Worm (Caenorhabditis elegans) whole organism, early embryonic: ENCODE results near the gene W03A5.1.
A peak's percentile ranks its signal among the peaks of the same experiment; 100 is the strongest.

Experiments
- B0310.2 ChIP-seq: sonication (generic microtip); optimal IDR thresholded peaks from 2 replicates; lab custom pipeline; 2016; ENCODE audit warnings: mild to moderate bottlenecking, missing genetic modification characterization, missing compliant biosample characterization
- F13C5.2 ChIP-seq: sonication (generic microtip); optimal IDR thresholded peaks from 2 replicates; lab custom pipeline; 2017; ENCODE audit warnings: mild to moderate bottlenecking, missing genetic modification characterization, inconsistent platforms, missing compliant biosample characterization
- aly-1 ChIP-seq: sonication (generic microtip); optimal IDR thresholded peaks from 2 replicates; lab custom pipeline; 2016; ENCODE audit warnings: missing genetic modification characterization, missing compliant biosample characterization
- ama-1 ChIP-seq: fragments of 150-350 bp; optimal IDR thresholded peaks from 2 replicates; lab custom pipeline; 2014
- ceh-13 ChIP-seq: fragments of 200-800 bp; sonication (Bioruptor generic); optimal IDR thresholded peaks from 2 replicates; lab custom pipeline; 2018; ENCODE audit warnings: mild to moderate bottlenecking, missing genetic modification characterization, missing compliant biosample characterization
- ceh-36 ChIP-seq: sonication (generic microtip); optimal IDR thresholded peaks from 2 replicates; lab custom pipeline; 2016; ENCODE audit warnings: missing genetic modification characterization, inconsistent platforms, missing compliant biosample characterization
- ets-7 ChIP-seq: sonication (generic microtip); optimal IDR thresholded peaks from 2 replicates; lab custom pipeline; 2016; ENCODE audit warnings: missing genotype, missing genetic modification characterization, missing compliant biosample characterization
- flt-1 ChIP-seq: fragments of 200-800 bp; sonication (Bioruptor generic); IDR thresholded peaks from 2 replicates; pipeline ENCODE4 v1.3.6; 2022; ENCODE audit warnings: missing genetic modification characterization, missing compliant biosample characterization
- hmbx-1 ChIP-seq: sonication (generic microtip); optimal IDR thresholded peaks from 2 replicates; lab custom pipeline; 2016; ENCODE audit warnings: mild to moderate bottlenecking, missing genetic modification characterization, missing compliant biosample characterization
- hmg-4 ChIP-seq: fragments of 200-800 bp; sonication (Bioruptor generic); optimal IDR thresholded peaks from 2 replicates; lab custom pipeline; 2018; ENCODE audit warnings: mild to moderate bottlenecking, missing genetic modification characterization, missing compliant biosample characterization
- hnd-1 ChIP-seq: sonication (generic microtip); optimal IDR thresholded peaks from 2 replicates; lab custom pipeline; 2016; ENCODE audit warnings: missing genetic modification characterization, missing compliant biosample characterization
- pes-1 ChIP-seq: fragments of 200-800 bp; sonication (Bioruptor generic); IDR thresholded peaks from 2 replicates; pipeline ENCODE4 v1.3.6; 2022; ENCODE audit warnings: missing genetic modification reagents, missing genetic modification characterization, missing compliant biosample characterization
- scrt-1 ChIP-seq: fragments of 200-800 bp; sonication (Bioruptor generic); IDR thresholded peaks from 2 replicates; pipeline ENCODE4 v1.3.6; 2022; ENCODE audit warnings: missing genetic modification characterization, missing compliant biosample characterization
- sea-1 ChIP-seq: fragments of 200-800 bp; sonication (Bioruptor generic); conservative IDR thresholded peaks from 2 replicates; pipeline ENCODE4 v1.3.6; 2022; ENCODE audit warnings: missing genetic modification characterization, missing compliant biosample characterization
- tbx-11 ChIP-seq: fragments of 200-800 bp; sonication (Bioruptor generic); IDR thresholded peaks from 2 replicates; pipeline ENCODE4 v1.3.6; 2022; ENCODE audit warnings: missing genetic modification characterization, missing compliant biosample characterization
- tbx-37 ChIP-seq: fragments of 200-800 bp; sonication (Bioruptor generic); conservative IDR thresholded peaks from 2 replicates; pipeline ENCODE4 v1.3.6; 2022; ENCODE audit warnings: missing genetic modification reagents, missing genetic modification characterization, missing compliant biosample characterization
- tra-4 ChIP-seq: sonication (generic microtip); optimal IDR thresholded peaks from 2 replicates; lab custom pipeline; 2017; ENCODE audit warnings: missing genetic modification characterization, missing compliant biosample characterization

W03A5.1 gene

DNA sequence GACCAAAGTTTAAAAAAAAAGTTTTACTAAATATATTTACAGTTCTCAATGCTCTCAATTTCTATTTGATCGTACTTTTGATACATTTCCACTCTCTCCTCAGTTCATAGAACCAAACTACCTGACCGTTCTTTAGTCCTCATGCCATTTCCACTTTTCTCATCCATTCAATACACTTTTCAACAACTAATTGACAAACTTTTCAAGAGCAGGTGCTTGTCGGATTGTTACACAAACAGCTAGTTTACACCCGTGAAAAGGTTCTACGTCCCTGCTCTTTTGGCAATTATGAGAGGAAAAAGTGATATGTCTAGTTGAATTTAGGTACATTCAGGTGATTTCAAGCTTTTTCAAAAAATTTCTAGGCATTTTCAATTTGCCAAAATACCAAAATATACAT lies 10.2 kb downstream of the W03A5.1 start:
- TF ChIP-seq ceh-36 (tag; lab: Kevin White, UChicago) (no peak), sea-1 (GFP tag; lab: Robert Waterston, UW) (no peak), hmg-4 (no peak), tbx-11 (GFP tag; lab: Robert Waterston, UW) (no peak), hnd-1 (tag; lab: Kevin White, UChicago) (no peak), ets-7 (tag; lab: Kevin White, UChicago) (no peak), ceh-13 (GFP tag; lab: Kevin White, UChicago) (no peak), B0310.2 (tag; lab: Kevin White, UChicago) (no peak), flt-1 (no peak), tbx-37 (GFP tag; lab: Robert Waterston, UW) (no peak), F13C5.2 (tag; lab: Kevin White, UChicago) (no peak), pes-1 (GFP tag; lab: Robert Waterston, UW) (no peak), hmbx-1 (tag; lab: Kevin White, UChicago) (no peak), scrt-1 (GFP tag; lab: Robert Waterston, UW) (no peak), aly-1 (tag; lab: Kevin White, UChicago) (no peak)

DNA sequence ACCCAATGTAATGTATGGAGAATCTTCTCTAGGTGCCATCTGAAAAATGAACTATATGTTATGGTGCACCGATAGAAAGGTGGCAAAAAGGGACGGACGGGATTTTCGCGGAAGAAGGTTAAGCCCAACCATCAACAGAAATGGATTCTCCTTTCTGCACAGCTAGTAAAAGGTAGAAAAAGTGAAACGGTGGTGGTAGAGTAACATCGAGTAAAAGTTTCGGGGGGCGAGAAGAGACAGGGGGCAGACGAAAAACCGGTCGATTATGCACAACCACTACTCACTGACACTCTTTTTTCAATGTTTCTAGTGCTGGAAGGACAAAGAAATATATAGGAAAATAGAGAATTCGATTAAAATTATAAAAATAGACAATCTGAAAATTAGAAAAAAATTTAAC lies 11.8 kb downstream of the W03A5.1 start:
- no peak for TF ChIP-seq scrt-1 (GFP tag; lab: Robert Waterston, UW)
- TF ChIP-seq F13C5.2 (tag; lab: Kevin White, UChicago), result no peak
- TF ChIP-seq ets-7 (tag; lab: Kevin White, UChicago), result no peak
- TF ChIP-seq tbx-11 (GFP tag; lab: Robert Waterston, UW), result no peak
- no peak for TF ChIP-seq flt-1
- no peak for TF ChIP-seq ceh-13 (GFP tag; lab: Kevin White, UChicago)
- TF ChIP-seq pes-1 (GFP tag; lab: Robert Waterston, UW), result no peak

DNA sequence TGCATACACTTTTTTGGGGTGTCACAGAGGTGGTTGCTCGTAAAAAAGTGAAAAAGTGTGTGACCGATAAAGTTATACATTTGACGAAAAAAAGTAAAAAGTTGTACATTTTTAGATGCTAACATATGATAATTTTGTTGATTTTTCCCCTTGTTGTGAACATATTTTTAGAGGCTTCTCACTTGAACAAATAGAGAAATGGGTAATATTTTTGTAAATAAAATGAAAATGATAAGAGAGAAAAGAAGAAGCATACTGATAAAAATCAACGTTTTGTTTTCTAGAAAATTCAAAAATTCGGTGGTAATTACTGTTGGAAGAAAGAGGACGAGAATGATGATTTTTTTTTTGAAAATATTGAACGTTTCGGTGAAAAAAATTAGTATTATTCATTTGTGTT lies 12.6 kb downstream of the W03A5.1 start:
- TF ChIP-seq pes-1 (GFP tag; lab: Robert Waterston, UW), result no peak
- TF ChIP-seq aly-1 (tag; lab: Kevin White, UChicago), result no peak
- no peak for TF ChIP-seq ama-1 (lab: Kevin White, UChicago)
- no peak for TF ChIP-seq tra-4
- no peak for TF ChIP-seq flt-1
- TF ChIP-seq hmg-4, result no peak
- no peak for TF ChIP-seq tbx-11 (GFP tag; lab: Robert Waterston, UW)
- no peak for TF ChIP-seq scrt-1 (GFP tag; lab: Robert Waterston, UW)
- TF ChIP-seq F13C5.2 (tag; lab: Kevin White, UChicago), result no peak
- no peak for TF ChIP-seq ceh-36 (tag; lab: Kevin White, UChicago)
- no peak for TF ChIP-seq B0310.2 (tag; lab: Kevin White, UChicago)
- no peak for TF ChIP-seq tbx-37 (GFP tag; lab: Robert Waterston, UW)
- no peak for TF ChIP-seq hmbx-1 (tag; lab: Kevin White, UChicago)
- no peak for TF ChIP-seq ceh-13 (GFP tag; lab: Kevin White, UChicago)
- TF ChIP-seq ets-7 (tag; lab: Kevin White, UChicago), result no peak
- no peak for TF ChIP-seq sea-1 (GFP tag; lab: Robert Waterston, UW)

DNA sequence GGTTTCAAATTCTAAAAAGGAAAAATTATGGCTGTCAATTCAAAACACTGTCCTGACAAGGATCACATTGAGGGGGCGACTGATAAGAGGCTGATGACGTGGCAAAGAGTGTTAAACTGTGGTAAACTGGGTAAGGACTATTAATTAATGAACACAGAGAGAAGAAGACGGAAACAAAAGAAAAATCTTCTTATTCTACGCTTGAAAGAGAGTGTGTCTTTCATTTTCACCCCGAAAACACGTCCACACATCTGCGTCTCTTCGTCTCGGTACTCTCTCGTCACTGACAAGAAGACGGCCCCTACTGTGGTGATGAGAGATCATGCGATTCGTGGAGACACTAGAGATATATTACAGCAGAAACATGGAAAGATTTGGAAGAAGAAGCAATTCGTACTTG lies 13.7 kb downstream of the W03A5.1 start:
- no peak for TF ChIP-seq tbx-11 (GFP tag; lab: Robert Waterston, UW)
- no peak for TF ChIP-seq hmg-4
- no peak for TF ChIP-seq sea-1 (GFP tag; lab: Robert Waterston, UW)
- no peak for TF ChIP-seq ceh-36 (tag; lab: Kevin White, UChicago)
- TF ChIP-seq pes-1 (GFP tag; lab: Robert Waterston, UW), result no peak
- no peak for TF ChIP-seq tbx-37 (GFP tag; lab: Robert Waterston, UW)
- TF ChIP-seq B0310.2 (tag; lab: Kevin White, UChicago), result no peak
- no peak for TF ChIP-seq flt-1
- TF ChIP-seq ets-7 (tag; lab: Kevin White, UChicago), result no peak
- no peak for TF ChIP-seq hmbx-1 (tag; lab: Kevin White, UChicago)
- TF ChIP-seq tra-4, result no peak
- TF ChIP-seq ama-1 (lab: Kevin White, UChicago), result no peak
- no peak for TF ChIP-seq F13C5.2 (tag; lab: Kevin White, UChicago)
- TF ChIP-seq ceh-13 (GFP tag; lab: Kevin White, UChicago), result no peak
- TF ChIP-seq hnd-1 (tag; lab: Kevin White, UChicago), result no peak
- TF ChIP-seq scrt-1 (GFP tag; lab: Robert Waterston, UW), result no peak
- TF ChIP-seq aly-1 (tag; lab: Kevin White, UChicago), result no peak

DNA sequence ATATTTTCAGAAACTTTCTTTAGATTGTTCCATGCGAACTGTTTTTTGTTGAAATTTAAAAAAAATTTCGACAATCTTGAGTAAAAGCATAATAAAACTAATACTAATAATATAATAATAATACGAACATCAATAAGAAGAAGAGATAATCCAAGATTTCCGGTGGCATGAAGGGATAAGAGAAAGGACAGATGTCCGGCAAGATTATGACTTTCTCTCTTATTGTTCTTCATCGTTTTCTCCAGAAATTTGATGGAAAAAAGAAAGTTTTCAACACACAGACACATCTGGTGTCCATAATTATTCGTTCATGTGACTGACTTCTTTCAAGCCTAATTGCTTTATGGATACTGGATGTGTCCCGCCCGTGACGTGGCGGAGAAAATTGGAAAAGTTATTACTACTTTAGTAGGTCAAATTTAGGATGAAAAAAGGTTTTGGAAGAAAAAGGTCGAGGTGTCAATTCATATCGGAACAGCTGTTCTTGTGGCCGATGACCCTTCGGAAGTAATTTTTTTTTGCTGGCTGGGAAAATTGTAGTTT lies 14.9 kb downstream of the W03A5.1 start:
- TF ChIP-seq flt-1 (no peak), ama-1 (lab: Kevin White, UChicago) (no peak), B0310.2 (tag; lab: Kevin White, UChicago) (no peak), hnd-1 (tag; lab: Kevin White, UChicago) (no peak), hmg-4 (no peak), pes-1 (GFP tag; lab: Robert Waterston, UW) (no peak), tbx-11 (GFP tag; lab: Robert Waterston, UW) (no peak), ceh-13 (GFP tag; lab: Kevin White, UChicago) (no peak)

DNA sequence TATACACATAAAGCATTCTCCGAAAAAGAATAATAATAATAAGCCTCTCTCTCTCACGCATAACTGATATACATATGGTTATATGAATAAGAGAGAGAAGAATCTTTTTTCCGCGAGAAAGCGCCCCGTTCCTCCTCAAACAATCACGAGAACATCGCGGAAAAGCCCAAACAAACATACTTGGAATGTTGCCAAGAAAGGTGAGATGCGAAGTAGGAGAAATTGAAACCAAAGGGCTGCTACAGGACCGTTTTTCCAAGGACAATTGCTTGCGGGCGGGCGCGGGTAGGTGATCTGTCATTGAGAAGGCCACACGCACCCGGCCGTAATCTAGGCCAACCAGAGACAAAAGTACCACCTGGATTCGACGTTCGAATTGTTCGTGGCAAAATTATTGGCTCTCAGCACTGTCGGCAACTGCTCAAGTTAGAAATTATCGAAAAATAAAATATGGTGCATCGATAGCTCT lies 16.0 kb downstream of the W03A5.1 start, which contains the start of gene dnj-24:
TSS of gene dnj-24 (minus strand) at position 419 of the 469 bp plus-strand sequence.
- TF ChIP-seq tra-4, result no peak
- TF ChIP-seq hmg-4, result peak; percentile 5
- no peak for TF ChIP-seq ets-7 (tag; lab: Kevin White, UChicago)

DNA sequence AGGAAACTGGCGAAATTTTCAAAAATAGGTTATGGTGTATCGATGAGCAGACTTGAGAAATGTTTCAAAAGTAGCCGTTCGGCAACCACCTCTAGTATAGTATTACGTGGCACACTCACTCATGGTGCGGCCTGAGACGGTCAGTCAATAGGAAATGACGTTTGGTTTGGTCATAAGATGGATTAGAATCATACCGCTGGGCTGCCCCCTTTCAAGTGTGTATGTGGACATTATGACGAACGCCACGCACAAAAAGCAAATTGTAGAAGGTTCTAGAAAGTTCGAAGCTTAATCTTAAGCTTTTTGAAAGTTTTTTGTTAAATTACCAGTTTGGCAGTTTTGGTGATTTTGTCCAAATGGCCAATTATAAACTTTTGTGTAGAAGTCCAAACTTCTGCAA lies 16.7 kb downstream of the W03A5.1 start:
- TF ChIP-seq ceh-36 (tag; lab: Kevin White, UChicago), result no peak
- no peak for TF ChIP-seq ets-7 (tag; lab: Kevin White, UChicago)
- TF ChIP-seq scrt-1 (GFP tag; lab: Robert Waterston, UW), result no peak
- TF ChIP-seq hmg-4, result no peak
- no peak for TF ChIP-seq sea-1 (GFP tag; lab: Robert Waterston, UW)
- no peak for TF ChIP-seq ama-1 (lab: Kevin White, UChicago)
- TF ChIP-seq aly-1 (tag; lab: Kevin White, UChicago), result no peak
- TF ChIP-seq ceh-13 (GFP tag; lab: Kevin White, UChicago), result no peak
- no peak for TF ChIP-seq F13C5.2 (tag; lab: Kevin White, UChicago)
- no peak for TF ChIP-seq B0310.2 (tag; lab: Kevin White, UChicago)
- no peak for TF ChIP-seq hmbx-1 (tag; lab: Kevin White, UChicago)
- TF ChIP-seq tbx-37 (GFP tag; lab: Robert Waterston, UW), result no peak
- no peak for TF ChIP-seq pes-1 (GFP tag; lab: Robert Waterston, UW)
- TF ChIP-seq flt-1, result no peak
- TF ChIP-seq tra-4, result no peak
- TF ChIP-seq tbx-11 (GFP tag; lab: Robert Waterston, UW), result no peak
- no peak for TF ChIP-seq hnd-1 (tag; lab: Kevin White, UChicago)
